Fruit fly (Drosophila melanogaster) whole organism, embryonic: ENCODE data around the gene Mgat3.

Experiments
- CG2116 ChIP-seq: fragments of 200-800 bp; sonication (Bioruptor generic); optimal IDR thresholded peaks from 3 replicates; lab custom pipeline; 2018; ENCODE audit warnings: missing biosample characterization, mild to moderate bottlenecking, missing genetic modification characterization
- CG30020 ChIP-seq: fragments of 200-800 bp; optimal IDR thresholded peaks from 2 replicates; lab custom pipeline; 2019; ENCODE audit warnings: missing biosample characterization, mild to moderate bottlenecking, missing genetic modification characterization, moderate library complexity
- Gsc ChIP-seq: fragments of 200-800 bp; sonication (Bioruptor generic); IDR thresholded peaks from 2 replicates; pipeline ENCODE4 v1.3.6; 2022; ENCODE audit warnings: missing biosample characterization, missing genetic modification characterization
- MTF-1 ChIP-seq: fragments of 200-800 bp; sonication (Bioruptor generic); optimal IDR thresholded peaks from 2 replicates; lab custom pipeline; 2018; ENCODE audit warnings: missing biosample characterization, mild to moderate bottlenecking, missing genetic modification characterization, borderline replicate concordance
- sna ChIP-seq: fragments of 200-800 bp; sonication (Bioruptor generic); IDR thresholded peaks from 2 replicates; pipeline ENCODE4 v1.3.6; 2022; ENCODE audit warnings: missing biosample characterization, missing genetic modification characterization; ENCODE audit not compliant: partially characterized antibody

dm6 chr2L:13140891-13141290, 41.5 kb downstream of the Mgat3 start:
- TF ChIP-seq Gsc (GFP tag; lab: Robert Waterston, UW) (no peak), MTF-1 (GFP tag; lab: Kevin White, UChicago) (no peak), CG30020 (no peak), CG2116 (GFP tag; lab: Kevin White, UChicago) (no peak), sna (GFP tag; lab: Robert Waterston, UW) (no peak)
